Worm (Caenorhabditis elegans) whole organism, midembryonic: Measurements from ENCODE around the gene R01H2.1.

Source experiments
- tab-1 ChIP-seq: fragments of 200-800 bp; sonication (Bioruptor generic); IDR thresholded peaks from 2 replicates; pipeline ENCODE4 v1.3.6; 2022; ENCODE audit warnings: missing genetic modification characterization, missing compliant biosample characterization
- ztf-23 ChIP-seq: fragments of 200-800 bp; sonication (Bioruptor generic); IDR thresholded peaks from 2 replicates; pipeline ENCODE4 v1.3.6; 2022; ENCODE audit warnings: missing genetic modification reagents, missing genetic modification characterization, missing compliant biosample characterization

The R01H2.1 gene

ce11 chrIII:7111793-7112192, 49.1 kb downstream of the R01H2.1 start, which contains the start of gene B0280.7:
TSS of gene B0280.7 (minus strand) at chrIII:7111893.
- no peak for TF ChIP-seq ztf-23 (GFP tag; lab: Robert Waterston, UW)

ce11 chrIII:7112285-7112684, 49.6 kb downstream of the R01H2.1 start:
- no peak for TF ChIP-seq tab-1 (GFP tag; lab: Robert Waterston, UW)
